Fruit fly (Drosophila melanogaster): ENCODE data around the gene CG9926.

DNA sequence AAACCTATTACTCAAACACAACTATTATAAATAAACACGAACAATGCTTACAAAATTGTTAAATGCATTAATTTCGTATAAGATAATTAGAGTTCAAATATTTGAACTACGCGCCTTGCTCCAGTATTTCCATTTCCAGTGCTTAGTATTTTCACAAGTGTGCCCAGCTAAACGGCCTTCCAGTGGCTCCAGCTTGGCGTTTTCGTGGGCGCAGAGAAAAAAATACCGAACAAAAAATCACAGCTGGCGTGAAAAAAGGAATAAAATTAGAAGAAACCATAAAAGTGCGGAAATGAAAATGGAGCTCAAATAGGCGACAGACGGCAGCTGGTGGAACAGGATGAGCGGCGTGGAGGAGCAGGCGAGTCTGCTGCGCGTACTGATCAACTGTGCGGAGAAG, 7.6 kb upstream of the CG9926 start, which contains the start of gene Ipp:
- TF ChIP-seq Ets98B (GFP tag; IDR thresholded peaks at IDR 0.05) (no peak), CG32121 (GFP tag; IDR thresholded peaks at IDR 0.05) (no peak), D1 (tag; optimal IDR thresholded peaks at IDR 0.05) (no peak), CG8301 (tag; optimal IDR thresholded peaks at IDR 0.05) (no peak), CG10348 (GFP tag; IDR thresholded peaks at IDR 0.05) (no peak)
